Fruit fly (Drosophila melanogaster) whole organism, wandering third instar larva: ENCODE results near the gene Sgs7.

Experiments
- Dfd ChIP-seq: fragments of >200 bp; optimal IDR thresholded peaks from 2 replicates; lab custom pipeline; 2017; ENCODE audit warnings: missing biosample characterization, missing genetic modification characterization
- Hnf4 ChIP-seq: fragments of 200-800 bp; sonication (Bioruptor generic); optimal IDR thresholded peaks from 2 replicates; lab custom pipeline; 2016; ENCODE audit warnings: missing biosample characterization, mild to moderate bottlenecking, missing genetic modification characterization
- Sp1 ChIP-seq: fragments of 200-800 bp; sonication (Bioruptor generic); optimal IDR thresholded peaks from 3 replicates; lab custom pipeline; 2019; ENCODE audit warnings: missing biosample characterization, mild to moderate bottlenecking, missing genetic modification characterization, moderate library complexity
- br ChIP-seq: fragments of 200-800 bp; sonication (Bioruptor generic); optimal IDR thresholded peaks from 2 replicates; lab custom pipeline; 2016; ENCODE audit warnings: missing biosample characterization, missing genetic modification characterization
- h ChIP-seq: fragments of 200-800 bp; sonication (Bioruptor generic); optimal IDR thresholded peaks from 3 replicates; lab custom pipeline; 2016; ENCODE audit warnings: missing biosample characterization, mild to moderate bottlenecking, missing genetic modification characterization
- jim ChIP-seq: fragments of 175-275, 200-325 bp; sonication (Bioruptor generic); optimal IDR thresholded peaks from 2 replicates; lab custom pipeline; 2016; ENCODE audit warnings: missing biosample characterization, mild to moderate bottlenecking, missing genetic modification characterization
- usp ChIP-seq: fragments of >200 bp; optimal IDR thresholded peaks from 2 replicates; lab custom pipeline; 2017; ENCODE audit warnings: missing biosample characterization, missing genetic modification characterization

dm6 chr3L:11536767-11537419 lies 27.2 kb downstream of the Sgs7 start:
- no peak for TF ChIP-seq br
- no peak for TF ChIP-seq h
- no peak for TF ChIP-seq usp
- TF ChIP-seq Sp1 (GFP tag; lab: Kevin White, UChicago), result no peak
- no peak for TF ChIP-seq jim (GFP tag; lab: Kevin White, UChicago)
- TF ChIP-seq Hnf4 (GFP tag; lab: Kevin White, UChicago), result no peak
- no peak for TF ChIP-seq Dfd
